Worm (Caenorhabditis elegans) whole organism, L4 larva: Measurements from ENCODE around the gene srlf-2.
"Not testable (repeated sequence)": the region's sequence is repeated elsewhere in the genome, so short reads cannot be mapped to it uniquely, and the experiment has no call there.

Experiments used
- snpc-4 ChIP-seq: fragments of 150-350 bp; optimal IDR thresholded peaks from 2 replicates; lab custom pipeline; 2014; ENCODE audit warnings: missing biosample characterization, missing genetic modification characterization
- spr-1 ChIP-seq: sonication (generic microtip); optimal IDR thresholded peaks from 2 replicates; lab custom pipeline; 2016; ENCODE audit warnings: mild to moderate bottlenecking, missing genetic modification characterization, missing compliant biosample characterization

DNA sequence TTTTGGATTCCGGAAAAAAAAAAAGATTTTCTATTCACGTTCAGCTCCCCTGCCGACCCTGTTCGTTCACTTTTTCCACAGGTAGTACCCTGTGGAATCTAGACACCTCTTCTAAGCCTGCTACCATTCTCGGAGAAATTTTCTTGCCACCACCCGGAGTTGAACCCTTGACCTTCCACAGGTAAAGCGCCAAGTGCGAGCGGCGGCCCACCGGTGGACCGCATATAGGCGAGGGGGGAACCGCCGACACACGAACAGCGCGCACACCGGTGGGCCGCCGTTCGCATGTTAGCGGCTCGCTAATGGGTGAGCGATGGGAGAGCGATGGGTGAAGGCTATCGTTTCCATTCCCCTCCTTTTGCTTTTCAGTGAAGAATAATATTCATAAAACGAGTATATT is 10.6 kb downstream of the srlf-2 start:
- not testable (repeated sequence) for TF ChIP-seq spr-1 (tag; lab: Kevin White, UChicago); snpc-4
